Worm (Caenorhabditis elegans) whole organism, L1 larva: Measurements from ENCODE around the gene rpl-11.1.
"Not testable (repeated sequence)": the region's sequence is repeated elsewhere in the genome, so short reads cannot be mapped to it uniquely, and the experiment has no call there.

Source experiments
- aly-2 ChIP-seq: fragments of 150-350 bp; optimal IDR thresholded peaks from 2 replicates; lab custom pipeline; 2014; ENCODE audit warnings: missing biosample characterization, missing genetic modification characterization
- elt-3 ChIP-seq, 6 experiments: fragments of 150-350 bp in 1 of 6; sonication (generic microtip); optimal IDR thresholded peaks; 2 replicates each; lab custom pipeline; 2017 to 2018; ENCODE audit warnings: missing biosample characterization in 6 of 6, missing genetic modification characterization in 6 of 6, inconsistent platforms in 1 of 6
- fkh-8 ChIP-seq: sonication (generic microtip); optimal IDR thresholded peaks from 2 replicates; lab custom pipeline; 2016; ENCODE audit warnings: mild to moderate bottlenecking, missing genetic modification characterization, missing compliant biosample characterization
- mdl-1 ChIP-seq, 2 experiments: fragments of 150-350 bp; optimal IDR thresholded peaks; 2 replicates each; lab custom pipeline; 2014 to 2017; ENCODE audit warnings: missing biosample characterization in 2 of 2, missing genetic modification characterization in 2 of 2, inconsistent platforms in 1 of 2
- nhr-12 ChIP-seq: sonication (generic microtip); optimal IDR thresholded peaks from 2 replicates; lab custom pipeline; 2017; ENCODE audit warnings: missing biosample characterization, missing genetic modification characterization
- nhr-90 ChIP-seq: sonication (generic microtip); optimal IDR thresholded peaks from 2 replicates; lab custom pipeline; 2016; ENCODE audit warnings: mild to moderate bottlenecking, missing genetic modification characterization, missing compliant biosample characterization; ENCODE audit not compliant: poor library complexity
- pqm-1 ChIP-seq: sonication (generic microtip); optimal IDR thresholded peaks from 3 replicates; lab custom pipeline; 2017; ENCODE audit warnings: missing biosample characterization, missing genetic modification characterization
- snpc-4 ChIP-seq: fragments of 150-350 bp; optimal IDR thresholded peaks from 2 replicates; lab custom pipeline; 2014; ENCODE audit warnings: missing biosample characterization, missing genetic modification characterization
- unc-62 ChIP-seq: fragments of 150-350 bp; optimal IDR thresholded peaks from 2 replicates; lab custom pipeline; 2014; ENCODE audit warnings: missing biosample characterization, missing genetic modification reagents, missing genetic modification characterization
- xbp-1 ChIP-seq: sonication (generic microtip); optimal IDR thresholded peaks from 2 replicates; lab custom pipeline; 2016; ENCODE audit warnings: missing genetic modification characterization, missing compliant biosample characterization
- zag-1 ChIP-seq: fragments of 150-350 bp; optimal IDR thresholded peaks from 2 replicates; lab custom pipeline; 2014; ENCODE audit warnings: missing biosample characterization, missing genetic modification characterization

DNA sequence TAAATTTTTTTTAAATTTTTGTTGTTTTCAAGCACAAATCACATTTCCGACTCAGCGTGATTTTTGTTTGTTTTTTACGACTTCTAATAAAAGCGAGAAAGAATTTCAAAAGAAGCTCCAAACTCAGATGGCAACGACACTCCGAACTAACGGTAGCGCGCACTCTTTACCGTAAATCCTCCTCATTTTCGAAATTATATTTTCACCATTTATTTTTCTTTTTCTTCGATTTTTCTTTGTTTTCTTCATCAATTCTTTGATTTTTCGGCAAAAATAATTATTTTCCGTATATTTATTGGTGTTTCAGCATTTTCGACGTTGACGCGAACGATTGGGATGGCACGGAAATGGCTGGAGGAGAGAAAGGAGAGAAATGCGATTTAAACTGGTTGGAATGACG lies 27.1 kb downstream of the rpl-11.1 start, which contains the start of gene T24A6.1:
- not testable (repeated sequence) for TF ChIP-seq snpc-4 (tag; lab: Kevin White, UChicago); zag-1 (tag; lab: Kevin White, UChicago); mdl-1 (tag; optimal IDR thresholded peaks at IDR 0.05; lab: Kevin White, UChicago); pqm-1 (tag; lab: Kevin White, UChicago); xbp-1 (tag; lab: Kevin White, UChicago); fkh-8; nhr-90 (tag; lab: Kevin White, UChicago); elt-3 (tag; optimal IDR thresholded peaks at IDR 0.05; lab: Kevin White, UChicago); nhr-12; aly-2; unc-62
